Worm (Caenorhabditis elegans): ENCODE measurements around the gene F01G10.10.

The F01G10.10 gene

DNA sequence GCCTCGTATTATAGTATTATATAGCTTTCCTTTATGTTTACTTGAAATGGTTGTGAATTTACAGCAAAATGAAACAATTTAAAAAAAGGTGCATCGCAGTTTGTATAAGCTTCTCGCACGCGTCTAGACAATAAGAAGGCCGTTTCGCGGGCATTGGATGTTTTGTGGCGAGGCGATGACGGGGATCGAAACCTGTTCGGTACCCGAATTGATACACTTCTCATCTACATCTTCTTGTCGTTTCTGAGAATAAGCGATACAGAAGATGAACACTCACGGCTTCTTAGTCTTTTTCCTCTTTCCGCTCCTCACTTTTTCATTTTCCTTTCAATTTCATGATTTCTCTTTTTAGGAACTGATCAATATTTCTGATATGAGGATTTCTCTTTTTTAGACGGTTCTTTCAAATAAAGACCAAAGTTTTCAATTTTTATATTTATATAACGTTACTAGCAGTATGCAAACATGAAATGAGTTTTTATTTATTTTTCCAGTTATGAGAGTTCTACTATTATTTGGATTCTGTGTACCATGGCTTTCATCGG is at the start of gene F01G10.10:
Gene F01G10.10 (plus strand): TSS at position 495 of the 545 bp plus-strand sequence.
- TF ChIP-seq lsy-2 (tag; optimal IDR thresholded peaks at IDR 0.05) (peak in 1 of 2 experiments; percentile 36), blmp-1 (tag; optimal IDR thresholded peaks at IDR 0.05; ENCODE audit: insufficient read depth) (peak; percentile 77), crh-2 (tag; optimal IDR thresholded peaks at IDR 0.05) (peak; percentile 61), sma-3 (GFP tag; optimal IDR thresholded peaks at IDR 0.05) (peak; percentile 26), ceh-82 (tag; optimal IDR thresholded peaks at IDR 0.05) (no peak), unc-55 (GFP tag; optimal IDR thresholded peaks at IDR 0.05) (no peak), nhr-25 (tag; optimal IDR thresholded peaks at IDR 0.05) (peak; percentile 45)

DNA sequence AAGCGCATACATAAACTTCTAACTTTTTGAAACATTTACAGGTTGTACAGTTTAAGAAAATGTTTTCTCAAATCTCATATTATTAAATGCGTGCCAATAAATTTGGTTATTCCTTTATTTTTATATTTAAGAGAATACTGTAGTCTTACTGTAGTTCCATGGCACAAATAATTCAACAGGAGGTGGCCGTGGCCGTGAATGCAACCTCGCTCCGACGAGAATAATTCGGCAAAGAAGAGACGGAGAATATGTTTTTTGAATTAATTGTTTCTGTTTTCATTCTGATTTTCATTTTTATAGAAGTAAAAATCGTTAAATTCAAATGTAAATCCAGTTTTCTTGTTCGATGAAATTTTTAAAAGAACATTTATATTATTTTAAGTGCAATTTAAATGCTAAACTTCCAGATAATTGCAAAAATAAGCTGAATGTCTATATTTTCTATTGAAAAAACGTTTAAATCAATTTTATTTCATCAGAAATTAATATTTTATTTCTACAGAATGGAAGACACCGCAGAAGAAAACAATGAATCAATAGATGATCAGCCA is 48.6 kb upstream of the F01G10.10 start, which contains the start of gene gon-4:
Gene gon-4 (plus strand): TSS at position 501 of the 551 bp plus-strand sequence.
- TF ChIP-seq lsy-2 (tag; optimal IDR thresholded peaks at IDR 0.05): no peak
- no peak for TF ChIP-seq ZK546.5 (tag; optimal IDR thresholded peaks at IDR 0.05)
- TF ChIP-seq nhr-12 (tag; optimal IDR thresholded peaks at IDR 0.05): no peak
- no peak for TF ChIP-seq nhr-6 (tag; optimal IDR thresholded peaks at IDR 0.05)
- TF ChIP-seq gmeb-1 (tag; optimal IDR thresholded peaks at IDR 0.05): no peak
- no peak for TF ChIP-seq fos-1 (tag; optimal IDR thresholded peaks at IDR 0.05)
- no peak for TF ChIP-seq unc-39 (tag; optimal IDR thresholded peaks at IDR 0.05)
- TF ChIP-seq sma-3 (GFP tag; optimal IDR thresholded peaks at IDR 0.05): no peak
- TF ChIP-seq elt-3 (tag; optimal IDR thresholded peaks at IDR 0.05): no peak
- TF ChIP-seq nhr-11 (tag; optimal IDR thresholded peaks at IDR 0.05): no peak
- no peak for TF ChIP-seq unc-55 (GFP tag; optimal IDR thresholded peaks at IDR 0.05)
- no peak for TF ChIP-seq nhr-25 (tag; optimal IDR thresholded peaks at IDR 0.05)
- TF ChIP-seq snpc-4 (tag; optimal IDR thresholded peaks at IDR 0.05): no peak
- no peak for TF ChIP-seq ztf-11 (tag; optimal IDR thresholded peaks at IDR 0.05)
- no peak for TF ChIP-seq lin-13 (GFP tag; optimal IDR thresholded peaks at IDR 0.05)

DNA sequence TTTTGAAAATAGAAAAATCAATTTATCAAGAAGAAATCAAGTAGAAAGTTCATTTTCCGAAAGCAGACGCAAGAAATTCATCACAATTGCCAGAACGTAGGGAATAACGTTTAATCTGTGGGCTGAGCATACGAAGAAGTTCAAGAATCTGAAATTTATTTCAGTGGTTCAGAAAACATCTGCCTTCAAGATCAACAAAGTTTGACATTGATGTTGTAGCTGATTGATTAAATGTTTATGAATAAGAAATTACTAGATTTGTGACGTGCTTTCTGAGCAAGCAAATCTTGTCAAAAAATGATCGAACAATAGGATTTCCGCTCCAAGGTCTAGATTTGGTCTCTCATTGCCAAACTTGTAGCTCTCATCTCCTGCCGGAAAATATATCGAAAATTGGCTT is 39.8 kb upstream of the F01G10.10 start, which contains the start of gene K04D7.6:
Gene K04D7.6 (minus strand): TSS at position 101 of the 400 bp plus-strand sequence.
- TF ChIP-seq egl-27 (tag; optimal IDR thresholded peaks at IDR 0.05) (no peak), alr-1 (tag; optimal IDR thresholded peaks at IDR 0.05) (no peak), ceh-82 (tag; optimal IDR thresholded peaks at IDR 0.05) (no peak), ZK546.5 (tag; optimal IDR thresholded peaks at IDR 0.05) (no peak), gmeb-1 (tag; optimal IDR thresholded peaks at IDR 0.05) (no peak), nhr-25 (tag; optimal IDR thresholded peaks at IDR 0.05) (no peak), C34F6.9 (tag; optimal IDR thresholded peaks at IDR 0.05) (no peak), mdl-1 (tag; optimal IDR thresholded peaks at IDR 0.05) (no peak), unc-62 (GFP tag; optimal IDR thresholded peaks at IDR 0.05) (no peak), nhr-6 (tag; optimal IDR thresholded peaks at IDR 0.05) (no peak), dmd-4 (tag; optimal IDR thresholded peaks at IDR 0.05) (no peak), unc-39 (tag; optimal IDR thresholded peaks at IDR 0.05) (no peak), sma-3 (GFP tag; optimal IDR thresholded peaks at IDR 0.05) (no peak), snpc-4 (tag; optimal IDR thresholded peaks at IDR 0.05) (no peak), ztf-1 (GFP tag; conservative IDR thresholded peaks at IDR 0.05) (no peak), lin-39 (tag; optimal IDR thresholded peaks at IDR 0.05) (no peak), lsy-2 (tag; optimal IDR thresholded peaks at IDR 0.05) (no peak), nhr-129 (tag; optimal IDR thresholded peaks at IDR 0.05) (no peak), crh-2 (tag; optimal IDR thresholded peaks at IDR 0.05) (no peak), blmp-1 (tag; optimal IDR thresholded peaks at IDR 0.05; ENCODE audit: insufficient read depth) (no peak)

DNA sequence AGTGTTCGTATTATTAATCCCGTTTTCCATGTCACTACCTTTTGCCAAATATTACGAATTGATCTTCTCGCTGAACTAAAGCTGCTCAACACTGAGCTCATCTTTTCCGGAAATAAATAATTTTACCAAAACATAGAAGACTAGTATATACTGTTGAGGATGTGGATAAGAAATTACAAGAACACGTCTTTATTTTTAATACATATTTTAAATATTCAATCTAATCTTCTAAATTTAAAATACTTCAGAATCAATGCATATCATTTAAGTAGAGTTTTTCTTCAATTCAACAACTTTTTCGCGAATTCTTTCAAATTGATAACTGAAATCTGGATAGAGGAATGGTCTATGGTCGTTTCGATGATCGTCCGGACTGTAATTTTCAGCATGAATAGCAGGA is 31.1 kb upstream of the F01G10.10 start, which contains the start of gene abt-1:
Gene abt-1 (minus strand): TSS at position 101 of the 400 bp plus-strand sequence.
- TF ChIP-seq nhr-237 (tag; optimal IDR thresholded peaks at IDR 0.05): no peak

DNA sequence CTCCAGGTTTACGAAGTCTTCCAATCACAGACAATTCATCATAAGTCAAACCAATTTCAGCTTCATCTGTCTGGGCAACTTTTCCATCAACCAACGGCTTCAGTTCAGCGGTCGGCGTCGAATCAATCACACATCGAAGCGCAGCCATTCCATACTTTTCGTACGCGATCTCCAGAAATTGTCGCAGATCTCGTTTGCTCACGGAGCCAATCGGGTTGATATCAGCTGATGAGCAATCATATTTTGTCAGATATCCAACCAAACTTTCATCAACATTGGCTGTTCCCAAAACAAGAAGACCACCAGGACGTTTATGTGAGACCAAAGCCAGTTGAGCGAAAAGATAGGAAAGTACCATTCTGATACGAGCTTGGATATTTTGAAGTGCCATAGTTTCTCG is 30.6 kb upstream of the F01G10.10 start:
- TF ChIP-seq C34F6.9 (tag; optimal IDR thresholded peaks at IDR 0.05) (no peak), sma-3 (GFP tag; optimal IDR thresholded peaks at IDR 0.05) (no peak)

DNA sequence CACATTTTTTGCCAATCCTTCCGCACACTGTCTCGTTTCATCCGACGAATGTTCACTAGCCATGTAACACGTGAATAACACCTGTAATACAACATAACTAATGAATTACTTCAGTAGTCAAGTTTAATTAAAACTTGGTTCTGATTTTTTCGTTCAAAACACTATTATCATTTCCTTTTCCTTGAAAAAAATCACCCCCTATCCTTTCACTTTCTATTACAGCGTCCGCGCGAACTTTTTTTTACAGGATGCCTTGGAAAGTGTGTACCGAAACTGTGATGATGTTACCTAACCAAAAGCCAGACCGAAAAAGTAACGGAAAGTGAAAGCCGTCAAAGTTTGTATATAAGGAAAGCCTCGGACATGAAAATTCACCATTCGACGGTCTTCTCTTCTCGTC is 29.9 kb upstream of the F01G10.10 start, which contains the start of gene col-124:
Gene col-124 (plus strand): TSS at position 374 of the 400 bp plus-strand sequence.
- no peak for TF ChIP-seq ZK546.5 (tag; optimal IDR thresholded peaks at IDR 0.05)
- no peak for TF ChIP-seq F13H6.1 (tag; optimal IDR thresholded peaks at IDR 0.05)
- no peak for TF ChIP-seq lin-13 (GFP tag; optimal IDR thresholded peaks at IDR 0.05)

Data from whole organism, L2 larva.